Fruit fly (Drosophila melanogaster): ENCODE results near the gene pigs.

pigs gene

dm6 chrX:6601144-6601543 lies 1.3 kb downstream of the pigs start:
- TF ChIP-seq CG6276 (GFP tag; optimal IDR thresholded peaks at IDR 0.05) = peak; percentile 38
- TF ChIP-seq Blimp-1 (GFP tag; optimal IDR thresholded peaks at IDR 0.05) = no peak
- peak; percentile 42 for TF ChIP-seq Smox (GFP tag; optimal IDR thresholded peaks at IDR 0.05)
- peak; percentile 25 for TF ChIP-seq net (GFP tag; optimal IDR thresholded peaks at IDR 0.05)
- TF ChIP-seq CG10631 (GFP tag; optimal IDR thresholded peaks at IDR 0.05) = peak; percentile 10
- peak; percentile 33 for TF ChIP-seq acj6 (GFP tag; optimal IDR thresholded peaks at IDR 0.05)
- TF ChIP-seq CG32006 (GFP tag; optimal IDR thresholded peaks at IDR 0.05) = peak; percentile 23
- TF ChIP-seq Sox15 (GFP tag; optimal IDR thresholded peaks at IDR 0.05) = no peak
- TF ChIP-seq cyc (GFP tag; optimal IDR thresholded peaks at IDR 0.05) = peak; percentile 24
- TF ChIP-seq OdsH (GFP tag; optimal IDR thresholded peaks at IDR 0.05) = peak; percentile 39
- peak; percentile 34 for TF ChIP-seq achi (GFP tag; optimal IDR thresholded peaks at IDR 0.05)
- no peak for TF ChIP-seq CG6854 (GFP tag; optimal IDR thresholded peaks at IDR 0.05)
- no peak for TF ChIP-seq CG11294 (GFP tag; IDR thresholded peaks at IDR 0.05)
- TF ChIP-seq ss (GFP tag; optimal IDR thresholded peaks at IDR 0.05) = no peak
- TF ChIP-seq CG11762 (GFP tag; optimal IDR thresholded peaks at IDR 0.05; ENCODE audit: insufficient read depth) = peak; percentile 5
- no peak for TF ChIP-seq salr (GFP tag; optimal IDR thresholded peaks at IDR 0.05)
- no peak for TF ChIP-seq Lpt (GFP tag; optimal IDR thresholded peaks at IDR 0.05)
- peak; percentile 8 for TF ChIP-seq Hr4 (GFP tag; optimal IDR thresholded peaks at IDR 0.05)
- TF ChIP-seq pdm3 (GFP tag; optimal IDR thresholded peaks at IDR 0.05) = peak; percentile 48
- no peak for TF ChIP-seq fd85E (GFP tag; optimal IDR thresholded peaks at IDR 0.05)
- TF ChIP-seq fkh (GFP tag; optimal IDR thresholded peaks at IDR 0.05) = peak; percentile 15
- TF ChIP-seq Eip78C (GFP tag) = peak; percentile 83
- peak; percentile 11 for TF ChIP-seq dsx (GFP tag; optimal IDR thresholded peaks at IDR 0.05; ENCODE audit: poor library complexity, severe bottlenecking)
- peak; percentile 46 for TF ChIP-seq Sox102F (GFP tag; optimal IDR thresholded peaks at IDR 0.05)
- TF ChIP-seq CG16779 (tag; optimal IDR thresholded peaks at IDR 0.05) = no peak
- no peak for TF ChIP-seq CG3919 (GFP tag; optimal IDR thresholded peaks at IDR 0.05)
- TF ChIP-seq eg (GFP tag; IDR thresholded peaks at IDR 0.05) = peak; percentile 68; the same call in 2 of the 3 replicates
- peak; percentile 50 for TF ChIP-seq lz (GFP tag; optimal IDR thresholded peaks at IDR 0.05)
- TF ChIP-seq esn (GFP tag; optimal IDR thresholded peaks at IDR 0.05) = peak; percentile 59
- 0 out of 3 replicates have a peak, but pooled peaks have one; percentile 26 for TF ChIP-seq CG8119 (GFP tag; IDR thresholded peaks at IDR 0.05)
- peak; percentile 32 for TF ChIP-seq CG34406 (GFP tag; optimal IDR thresholded peaks at IDR 0.05)
- no peak for TF ChIP-seq CG4318 (GFP tag; optimal IDR thresholded peaks at IDR 0.05)
- peak; percentile 26 for TF ChIP-seq Eip75B (GFP tag; optimal IDR thresholded peaks at IDR 0.05)
- TF ChIP-seq topi (GFP tag; optimal IDR thresholded peaks at IDR 0.05) = peak; percentile 55
- TF ChIP-seq CG8632 (GFP tag; optimal IDR thresholded peaks at IDR 0.05) = peak; percentile 19
- peak; percentile 44 for TF ChIP-seq Met (GFP tag; optimal IDR thresholded peaks at IDR 0.05)
- TF ChIP-seq CG7368 (GFP tag; optimal IDR thresholded peaks at IDR 0.05) = peak; percentile 2
- TF ChIP-seq CG9139 (GFP tag; optimal IDR thresholded peaks at IDR 0.05) = no peak
- peak; percentile 32; the same call in 1 of the 2 replicates for TF ChIP-seq Gug (GFP tag; IDR thresholded peaks at IDR 0.05)
- peak; percentile 21 for TF ChIP-seq CG3032 (tag; optimal IDR thresholded peaks at IDR 0.05)
- TF ChIP-seq fd59A (GFP tag; optimal IDR thresholded peaks at IDR 0.05) = no peak
- peak; percentile 26 for TF ChIP-seq Hr39 (GFP tag; optimal IDR thresholded peaks at IDR 0.05)
- TF ChIP-seq CG6808 (GFP tag; optimal IDR thresholded peaks at IDR 0.05) = no peak
- no peak for TF ChIP-seq Eip93F (GFP tag; optimal IDR thresholded peaks at IDR 0.05)
- no peak for TF ChIP-seq vri (GFP tag; optimal IDR thresholded peaks at IDR 0.05)
- no peak for TF ChIP-seq CG11902 (GFP tag; optimal IDR thresholded peaks at IDR 0.05)
- TF ChIP-seq CG6792 (GFP tag; optimal IDR thresholded peaks at IDR 0.05) = peak; percentile 34
- TF ChIP-seq CG6163 (GFP tag; IDR thresholded peaks at IDR 0.05) = peak; percentile 60; the same call in 2 of the 3 replicates
- no peak for TF ChIP-seq dac (GFP tag; optimal IDR thresholded peaks at IDR 0.05)
- TF ChIP-seq Hr38 (GFP tag; optimal IDR thresholded peaks at IDR 0.05) = no peak
- TF ChIP-seq Ets96B (tag; optimal IDR thresholded peaks at IDR 0.05) = peak; percentile 36
- TF ChIP-seq svp (GFP tag) = peak; percentile 73

Measured in whole organism, prepupa.